Worm (Caenorhabditis elegans) whole organism, L2 larva: ENCODE results near the gene srab-14.

Source experiments
- fos-1 ChIP-seq: fragments of 150-350 bp; optimal IDR thresholded peaks from 2 replicates; lab custom pipeline; 2014; ENCODE audit warnings: missing biosample characterization, missing genetic modification characterization
- lin-39 ChIP-seq: fragments of 150-350 bp; optimal IDR thresholded peaks from 2 replicates; lab custom pipeline; 2014; ENCODE audit warnings: missing biosample characterization, missing genetic modification reagents, missing genetic modification characterization
- nhr-12 ChIP-seq: fragments of 150-350 bp; optimal IDR thresholded peaks from 2 replicates; lab custom pipeline; 2014; ENCODE audit warnings: missing biosample characterization, missing genetic modification characterization
- nhr-237 ChIP-seq: fragments of 150-350 bp; optimal IDR thresholded peaks from 2 replicates; lab custom pipeline; 2014; ENCODE audit warnings: missing biosample characterization, missing genetic modification characterization
- nhr-25 ChIP-seq: fragments of 150-350 bp; sonication (generic microtip); optimal IDR thresholded peaks from 3 replicates; lab custom pipeline; 2014; ENCODE audit warnings: missing biosample characterization, missing genetic modification characterization
- sem-4 ChIP-seq: fragments of 150-350 bp; optimal IDR thresholded peaks from 2 replicates; lab custom pipeline; 2014; ENCODE audit warnings: missing biosample characterization, missing genetic modification reagents, missing genetic modification characterization

The srab-14 gene

ce11 chrII:7456184-7456583 is 43.1 kb downstream of the srab-14 start, which contains the start of gene D1022.3:
TSS of gene D1022.3 (minus strand) at chrII:7456284.
- TF ChIP-seq lin-39 (tag; lab: Kevin White, UChicago) (no peak), nhr-12 (no peak), nhr-25 (no peak), fos-1 (tag; lab: Kevin White, UChicago) (no peak), nhr-237 (tag; lab: Kevin White, UChicago) (no peak), sem-4 (tag; lab: Kevin White, UChicago) (no peak)
